Worm (Caenorhabditis elegans) whole organism, mixed stage, embryonic: Measurements from ENCODE around the gene fbxa-50.

Experiments used
- M03D4.4 ChIP-seq: sonication (generic microtip); optimal IDR thresholded peaks from 2 replicates; lab custom pipeline; 2017; ENCODE audit warnings: mild to moderate bottlenecking, missing genetic modification characterization, missing compliant biosample characterization
- elt-3 ChIP-seq: fragments of 150-350 bp; optimal IDR thresholded peaks from 2 replicates; lab custom pipeline; 2014; ENCODE audit warnings: missing biosample characterization, missing genetic modification characterization
- lsy-2 ChIP-seq: fragments of 150-350 bp; optimal IDR thresholded peaks from 2 replicates; lab custom pipeline; 2014; ENCODE audit warnings: missing biosample characterization, missing genetic modification characterization
- nhr-12 ChIP-seq: fragments of 150-350 bp; optimal IDR thresholded peaks from 2 replicates; lab custom pipeline; 2014; ENCODE audit warnings: missing biosample characterization, missing genetic modification characterization
- nhr-237 ChIP-seq: fragments of 150-350 bp; optimal IDR thresholded peaks from 2 replicates; lab custom pipeline; 2014; ENCODE audit warnings: missing biosample characterization, missing genetic modification characterization
- nhr-28 ChIP-seq: fragments of 150-350 bp; optimal IDR thresholded peaks from 2 replicates; lab custom pipeline; 2014; ENCODE audit warnings: missing biosample characterization, missing genetic modification characterization
- unc-120 ChIP-seq: sonication (generic microtip); optimal IDR thresholded peaks from 2 replicates; lab custom pipeline; 2017; ENCODE audit warnings: missing genetic modification characterization, missing compliant biosample characterization; ENCODE audit not compliant: poor library complexity, severe bottlenecking
- unc-39 ChIP-seq: fragments of 150-350 bp; optimal IDR thresholded peaks from 2 replicates; lab custom pipeline; 2014; ENCODE audit warnings: missing biosample characterization, missing genetic modification characterization

DNA sequence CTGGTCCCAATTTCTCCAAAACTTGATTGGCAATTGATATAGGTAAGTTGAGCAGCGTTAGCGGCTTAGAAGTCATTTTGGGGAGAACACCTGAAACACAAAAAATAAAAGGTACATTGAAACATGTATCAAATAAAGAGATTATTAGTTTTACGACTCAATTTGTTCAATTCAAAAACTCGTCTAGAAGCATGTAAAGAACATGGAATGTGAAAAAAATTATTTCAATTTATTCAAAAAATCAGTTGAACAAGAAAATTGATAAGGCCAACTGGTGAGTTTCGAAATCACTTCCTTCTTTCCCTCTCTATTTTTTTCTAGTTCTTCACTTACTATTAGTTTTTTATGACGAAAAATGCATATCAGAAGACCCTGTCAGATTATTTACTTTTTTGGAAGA is 12.8 kb downstream of the fbxa-50 start, which contains the start of gene fbxa-30:
- TF ChIP-seq unc-120 (tag; lab: Kevin White, UChicago), result no peak
- no peak for TF ChIP-seq nhr-237 (tag; lab: Kevin White, UChicago)
- TF ChIP-seq M03D4.4 (tag; lab: Kevin White, UChicago), result no peak
- no peak for TF ChIP-seq lsy-2
- TF ChIP-seq elt-3 (tag; lab: Kevin White, UChicago), result no peak
- TF ChIP-seq nhr-12 (tag; lab: Kevin White, UChicago), result no peak
- TF ChIP-seq unc-39 (tag; lab: Kevin White, UChicago), result no peak
- TF ChIP-seq nhr-28 (tag; lab: Kevin White, UChicago), result no peak
